Worm (Caenorhabditis elegans): ENCODE results near the gene C26G2.2.

C26G2.2 gene

ce11 chrX:14664028-14664427 is at the start of gene C26G2.2:
C26G2.2 (plus strand) TSS chrX:14664328.
- TF ChIP-seq hmg-4 (GFP tag; optimal IDR thresholded peaks at IDR 0.05) (no peak), hnd-1 (tag; optimal IDR thresholded peaks at IDR 0.05) (no peak), ceh-36 (tag; optimal IDR thresholded peaks at IDR 0.05) (no peak), B0310.2 (tag; optimal IDR thresholded peaks at IDR 0.05) (no peak), sea-1 (GFP tag; conservative IDR thresholded peaks at IDR 0.05) (no peak), tbx-11 (GFP tag; IDR thresholded peaks at IDR 0.05) (no peak), tbx-37 (GFP tag; conservative IDR thresholded peaks at IDR 0.05) (no peak), hmbx-1 (tag; optimal IDR thresholded peaks at IDR 0.05) (no peak), pes-1 (GFP tag; IDR thresholded peaks at IDR 0.05) (no peak), flt-1 (GFP tag; IDR thresholded peaks at IDR 0.05) (no peak), ama-1 (optimal IDR thresholded peaks at IDR 0.05) (no peak)

DNA sequence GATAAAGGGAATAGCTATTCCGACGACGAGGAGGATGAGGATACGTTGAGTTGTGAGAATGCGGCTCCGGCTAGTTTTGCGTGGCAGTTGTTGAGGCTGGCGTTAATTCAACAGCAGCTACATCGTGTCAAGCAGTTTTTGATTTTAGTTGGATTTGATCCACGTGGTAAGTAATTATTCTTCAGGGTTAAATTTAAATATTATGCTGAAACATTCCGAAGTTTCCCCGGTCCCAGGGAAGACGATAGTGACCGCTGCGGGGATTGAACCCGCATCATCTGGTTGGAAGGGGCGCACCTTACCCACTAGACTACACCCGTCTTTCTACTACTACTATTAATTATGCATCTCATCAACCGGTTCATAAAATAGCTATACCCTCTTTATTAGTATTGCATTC is 42.9 kb upstream of the C26G2.2 start:
- TF ChIP-seq ceh-36 (tag; optimal IDR thresholded peaks at IDR 0.05) (no peak), ama-1 (optimal IDR thresholded peaks at IDR 0.05) (no peak)

ce11 chrX:14628816-14629215 is 35.3 kb upstream of the C26G2.2 start, which contains the start of gene F54E4.2:
F54E4.2 (minus strand) TSS chrX:14628916.
- no peak for TF ChIP-seq aly-1 (tag; optimal IDR thresholded peaks at IDR 0.05)
- TF ChIP-seq ceh-36 (tag; optimal IDR thresholded peaks at IDR 0.05) = peak; percentile 37
- TF ChIP-seq ama-1 (optimal IDR thresholded peaks at IDR 0.05) = no peak
- no peak for TF ChIP-seq pes-1 (GFP tag; IDR thresholded peaks at IDR 0.05)
- TF ChIP-seq tbx-37 (GFP tag; conservative IDR thresholded peaks at IDR 0.05) = no peak

- TF ChIP-seq tbx-11 (GFP tag; IDR thresholded peaks at IDR 0.05) = no peak
- TF ChIP-seq B0310.2 (tag; optimal IDR thresholded peaks at IDR 0.05) = no peak
- no peak for TF ChIP-seq tra-4 (tag; optimal IDR thresholded peaks at IDR 0.05)
- TF ChIP-seq aly-1 (tag; optimal IDR thresholded peaks at IDR 0.05) = no peak
- TF ChIP-seq ceh-13 (GFP tag; optimal IDR thresholded peaks at IDR 0.05) = no peak
- no peak for TF ChIP-seq hnd-1 (tag; optimal IDR thresholded peaks at IDR 0.05)
- TF ChIP-seq tbx-37 (GFP tag; conservative IDR thresholded peaks at IDR 0.05) = no peak
- TF ChIP-seq hmbx-1 (tag; optimal IDR thresholded peaks at IDR 0.05) = no peak
- TF ChIP-seq scrt-1 (GFP tag; IDR thresholded peaks at IDR 0.05) = no peak
- no peak for TF ChIP-seq hmg-4 (GFP tag; optimal IDR thresholded peaks at IDR 0.05)
- TF ChIP-seq sea-1 (GFP tag; conservative IDR thresholded peaks at IDR 0.05) = no peak
- TF ChIP-seq ceh-36 (tag; optimal IDR thresholded peaks at IDR 0.05) = no peak
- no peak for TF ChIP-seq flt-1 (GFP tag; IDR thresholded peaks at IDR 0.05)
- no peak for TF ChIP-seq ets-7 (tag; optimal IDR thresholded peaks at IDR 0.05)
- no peak for TF ChIP-seq pes-1 (GFP tag; IDR thresholded peaks at IDR 0.05)
- TF ChIP-seq F13C5.2 (tag; optimal IDR thresholded peaks at IDR 0.05) = no peak
- no peak for TF ChIP-seq ama-1 (optimal IDR thresholded peaks at IDR 0.05)
Measured at ce11 chrX:14633679-14634078, 30.4 kb upstream of the C26G2.2 start.

ce11 chrX:14636157-14636556 is 28.0 kb upstream of the C26G2.2 start, which contains the start of gene F54E4.3:
F54E4.3 (minus strand) TSS chrX:14636421.
- no peak for TF ChIP-seq aly-1 (tag; optimal IDR thresholded peaks at IDR 0.05)

- peak; percentile 52 for TF ChIP-seq hmg-4 (GFP tag; optimal IDR thresholded peaks at IDR 0.05)
- TF ChIP-seq hmbx-1 (tag; optimal IDR thresholded peaks at IDR 0.05) = no peak
Measured at ce11 chrX:14636712-14637111, 27.4 kb upstream of the C26G2.2 start.

- no peak for TF ChIP-seq tbx-37 (GFP tag; conservative IDR thresholded peaks at IDR 0.05)
- no peak for TF ChIP-seq scrt-1 (GFP tag; IDR thresholded peaks at IDR 0.05)
- no peak for TF ChIP-seq ceh-13 (GFP tag; optimal IDR thresholded peaks at IDR 0.05)
- TF ChIP-seq ama-1 (optimal IDR thresholded peaks at IDR 0.05) = no peak
- TF ChIP-seq hmg-4 (GFP tag; optimal IDR thresholded peaks at IDR 0.05) = no peak
- TF ChIP-seq ceh-36 (tag; optimal IDR thresholded peaks at IDR 0.05) = no peak
- TF ChIP-seq hnd-1 (tag; optimal IDR thresholded peaks at IDR 0.05) = no peak
- no peak for TF ChIP-seq aly-1 (tag; optimal IDR thresholded peaks at IDR 0.05)
- no peak for TF ChIP-seq F13C5.2 (tag; optimal IDR thresholded peaks at IDR 0.05)
- TF ChIP-seq flt-1 (GFP tag; IDR thresholded peaks at IDR 0.05) = no peak
- TF ChIP-seq ets-7 (tag; optimal IDR thresholded peaks at IDR 0.05) = no peak
- no peak for TF ChIP-seq sea-1 (GFP tag; conservative IDR thresholded peaks at IDR 0.05)
- no peak for TF ChIP-seq pes-1 (GFP tag; IDR thresholded peaks at IDR 0.05)
- TF ChIP-seq tbx-11 (GFP tag; IDR thresholded peaks at IDR 0.05) = no peak
- no peak for TF ChIP-seq B0310.2 (tag; optimal IDR thresholded peaks at IDR 0.05)
Measured at ce11 chrX:14637445-14637844, 26.7 kb upstream of the C26G2.2 start.

- TF ChIP-seq flt-1 (GFP tag; IDR thresholded peaks at IDR 0.05) (no peak), tbx-37 (GFP tag; conservative IDR thresholded peaks at IDR 0.05) (no peak), hmg-4 (GFP tag; optimal IDR thresholded peaks at IDR 0.05) (no peak), F13C5.2 (tag; optimal IDR thresholded peaks at IDR 0.05) (no peak), scrt-1 (GFP tag; IDR thresholded peaks at IDR 0.05) (no peak), aly-1 (tag; optimal IDR thresholded peaks at IDR 0.05) (no peak), B0310.2 (tag; optimal IDR thresholded peaks at IDR 0.05) (no peak), tra-4 (tag; optimal IDR thresholded peaks at IDR 0.05) (no peak)
Measured at ce11 chrX:14639941-14640340, 24.2 kb upstream of the C26G2.2 start.

- TF ChIP-seq ama-1 (optimal IDR thresholded peaks at IDR 0.05) (no peak), ets-7 (tag; optimal IDR thresholded peaks at IDR 0.05) (no peak), hmbx-1 (tag; optimal IDR thresholded peaks at IDR 0.05) (no peak), hmg-4 (GFP tag; optimal IDR thresholded peaks at IDR 0.05) (no peak), B0310.2 (tag; optimal IDR thresholded peaks at IDR 0.05) (no peak), F13C5.2 (tag; optimal IDR thresholded peaks at IDR 0.05) (no peak), ceh-13 (GFP tag; optimal IDR thresholded peaks at IDR 0.05) (no peak), pes-1 (GFP tag; IDR thresholded peaks at IDR 0.05) (no peak), flt-1 (GFP tag; IDR thresholded peaks at IDR 0.05) (no peak), hnd-1 (tag; optimal IDR thresholded peaks at IDR 0.05) (no peak)
Measured at ce11 chrX:14645392-14645791, 18.7 kb upstream of the C26G2.2 start, which contains the start of gene F54E4.4. F54E4.4 (minus strand) TSS chrX:14645492.
